Worm (Caenorhabditis elegans) whole organism, young adult: ENCODE data around the gene F07E5.7.

ENCODE experiments used
- B0336.3 ChIP-seq: fragments of 200-800 bp; sonication (Bioruptor generic); IDR thresholded peaks from 2 replicates; pipeline ENCODE4 v1.3.6; 2022; ENCODE audit warnings: missing genetic modification characterization, missing compliant biosample characterization
- F22D6.2 ChIP-seq: sonication (generic microtip); optimal IDR thresholded peaks from 2 replicates; lab custom pipeline; 2016; ENCODE audit warnings: mild to moderate bottlenecking, missing genetic modification characterization, missing compliant biosample characterization
- F33H1.4 ChIP-seq: fragments of 200-800 bp; sonication (Bioruptor generic); IDR thresholded peaks from 2 replicates; pipeline ENCODE4 v1.3.6; 2022; ENCODE audit warnings: missing genetic modification reagents, missing genetic modification characterization, missing compliant biosample characterization
- F37B4.10 ChIP-seq: fragments of 200-800 bp; sonication (Bioruptor generic); IDR thresholded peaks from 2 replicates; pipeline ENCODE4 v1.3.6; 2022; ENCODE audit warnings: missing genetic modification characterization, missing compliant biosample characterization
- F39B2.1 ChIP-seq: fragments of 200-800 bp; sonication (Bioruptor generic); IDR thresholded peaks from 2 replicates; pipeline ENCODE4 v1.3.6; 2022; ENCODE audit warnings: missing genetic modification reagents, missing genetic modification characterization, missing compliant biosample characterization
- F49E8.2 ChIP-seq: sonication (generic microtip); optimal IDR thresholded peaks from 3 replicates; lab custom pipeline; 2017; ENCODE audit warnings: missing genetic modification characterization, mild to moderate bottlenecking, missing compliant biosample characterization, antibody characterized with exemption, moderate library complexity; ENCODE audit not compliant: insufficient read depth
- F55B11.4 ChIP-seq: sonication (generic microtip); optimal IDR thresholded peaks from 2 replicates; lab custom pipeline; 2016; ENCODE audit warnings: missing compliant biosample characterization, missing genetic modification characterization, borderline replicate concordance; ENCODE audit not compliant: insufficient read depth
- F57A8.1 ChIP-seq: fragments of 200-800 bp; sonication (Bioruptor generic); optimal IDR thresholded peaks from 2 replicates; lab custom pipeline; 2018; ENCODE audit warnings: mild to moderate bottlenecking, missing genetic modification characterization, moderate library complexity, missing compliant biosample characterization
- T07F8.4 ChIP-seq: sonication (generic microtip); optimal IDR thresholded peaks from 2 replicates; lab custom pipeline; 2016; ENCODE audit warnings: mild to moderate bottlenecking, missing genetic modification characterization, moderate library complexity, missing compliant biosample characterization
- T26A5.8 ChIP-seq: sonication (generic microtip); optimal IDR thresholded peaks from 2 replicates; lab custom pipeline; 2016; ENCODE audit warnings: missing genetic modification characterization, missing compliant biosample characterization
- Y53G8AR.9 ChIP-seq: fragments of 200-800 bp; sonication (Bioruptor generic); conservative IDR thresholded peaks from 2 replicates; pipeline ENCODE4 v1.3.6; 2022; ENCODE audit warnings: missing genetic modification reagents, missing genetic modification characterization, missing compliant biosample characterization
- Y56A3A.18 ChIP-seq: fragments of 200-800 bp; sonication (Bioruptor generic); IDR thresholded peaks from 2 replicates; pipeline ENCODE4 v1.3.6; 2022; ENCODE audit warnings: missing genetic modification reagents, missing genetic modification characterization, missing compliant biosample characterization
- atf-7 ChIP-seq: sonication (generic microtip); optimal IDR thresholded peaks from 2 replicates; lab custom pipeline; 2017; ENCODE audit warnings: mild to moderate bottlenecking, missing genetic modification characterization, missing compliant biosample characterization
- athp-1 ChIP-seq: sonication (generic microtip); optimal IDR thresholded peaks from 2 replicates; lab custom pipeline; 2017; ENCODE audit warnings: mild to moderate bottlenecking, missing genetic modification characterization, missing compliant biosample characterization
- attf-5 ChIP-seq: fragments of 200-800 bp; sonication (Bioruptor generic); optimal IDR thresholded peaks from 2 replicates; lab custom pipeline; 2018; ENCODE audit warnings: mild to moderate bottlenecking, missing genetic modification characterization, missing compliant biosample characterization
- attf-6 ChIP-seq: fragments of 200-800 bp; sonication (Bioruptor generic); IDR thresholded peaks from 2 replicates; pipeline ENCODE4 v1.3.6; 2022; ENCODE audit warnings: missing genetic modification reagents, missing genetic modification characterization, missing compliant biosample characterization
- dox-1 ChIP-seq: fragments of 200-800 bp; sonication (Bioruptor generic); IDR thresholded peaks from 2 replicates; pipeline ENCODE4 v1.3.6; 2022; ENCODE audit warnings: missing genetic modification reagents, missing genetic modification characterization, missing compliant biosample characterization
- dpff-1 ChIP-seq: sonication (generic microtip); optimal IDR thresholded peaks from 2 replicates; lab custom pipeline; 2017; ENCODE audit warnings: mild to moderate bottlenecking, missing genetic modification characterization, missing compliant biosample characterization
- ekl-4 ChIP-seq: fragments of 200-800 bp; sonication (Bioruptor generic); IDR thresholded peaks from 2 replicates; pipeline ENCODE4 v1.3.6; 2022; ENCODE audit warnings: missing genetic modification reagents, missing genetic modification characterization, missing compliant biosample characterization
- fkh-3 ChIP-seq: sonication (generic microtip); optimal IDR thresholded peaks from 2 replicates; lab custom pipeline; 2016; ENCODE audit warnings: mild to moderate bottlenecking, missing genetic modification characterization, missing compliant biosample characterization
- gei-17 ChIP-seq: fragments of 200-800 bp; sonication (Bioruptor generic); optimal IDR thresholded peaks from 2 replicates; lab custom pipeline; 2018; ENCODE audit warnings: mild to moderate bottlenecking, missing genetic modification characterization, missing compliant biosample characterization
- hlh-26 ChIP-seq: fragments of 200-800 bp; sonication (Bioruptor generic); conservative IDR thresholded peaks from 2 replicates; pipeline ENCODE4 v1.3.6; 2022; ENCODE audit warnings: missing genetic modification reagents, missing genetic modification characterization, missing compliant biosample characterization
- hsf-1 ChIP-seq: fragments of 200-800 bp; sonication (Bioruptor generic); IDR thresholded peaks from 2 replicates; pipeline ENCODE4 v1.3.6; 2022; ENCODE audit warnings: missing genetic modification reagents, missing genetic modification characterization, missing compliant biosample characterization
- lin-40 ChIP-seq: sonication (generic microtip); optimal IDR thresholded peaks from 2 replicates; lab custom pipeline; 2016; ENCODE audit warnings: missing genetic modification characterization, mild to moderate bottlenecking, missing compliant biosample characterization, missing genotype, missing genetic modification reagents
- lir-1 ChIP-seq: fragments of 200-800 bp; sonication (Bioruptor generic); conservative IDR thresholded peaks from 2 replicates; pipeline ENCODE4 v1.3.6; 2022; ENCODE audit warnings: missing genetic modification reagents, missing genetic modification characterization, missing compliant biosample characterization
- lsl-1 ChIP-seq: fragments of 200-800 bp; sonication (Bioruptor generic); optimal IDR thresholded peaks from 2 replicates; lab custom pipeline; 2018; ENCODE audit warnings: mild to moderate bottlenecking, missing genetic modification characterization, moderate library complexity, missing compliant biosample characterization
- lsy-27 ChIP-seq: sonication (generic microtip); optimal IDR thresholded peaks from 2 replicates; lab custom pipeline; 2017; ENCODE audit warnings: missing genetic modification characterization, mild to moderate bottlenecking, missing compliant biosample characterization, antibody characterized with exemption, missing genotype, borderline replicate concordance; ENCODE audit not compliant: insufficient read depth
- mcd-1 ChIP-seq: fragments of 200-800 bp; sonication (Bioruptor generic); IDR thresholded peaks from 2 replicates; pipeline ENCODE4 v1.3.6; 2022; ENCODE audit warnings: missing genetic modification reagents, missing genetic modification characterization, missing compliant biosample characterization
- nhr-120 ChIP-seq: fragments of 200-800 bp; sonication (Bioruptor generic); IDR thresholded peaks from 2 replicates; pipeline ENCODE4 v1.3.6; 2022; ENCODE audit warnings: missing genetic modification characterization, missing compliant biosample characterization
- nhr-179 ChIP-seq: sonication (generic microtip); optimal IDR thresholded peaks from 2 replicates; lab custom pipeline; 2016; ENCODE audit warnings: mild to moderate bottlenecking, missing genetic modification characterization, missing compliant biosample characterization
- nhr-27 ChIP-seq: fragments of 200-800 bp; sonication (Bioruptor generic); optimal IDR thresholded peaks from 2 replicates; lab custom pipeline; 2018; ENCODE audit warnings: mild to moderate bottlenecking, missing genetic modification characterization, moderate library complexity, missing compliant biosample characterization
- nhr-80 ChIP-seq: sonication (generic microtip); optimal IDR thresholded peaks from 2 replicates; lab custom pipeline; 2016; ENCODE audit warnings: missing genetic modification characterization, missing compliant biosample characterization
- pbrm-1 ChIP-seq: fragments of 200-800 bp; sonication (Bioruptor generic); IDR thresholded peaks from 2 replicates; pipeline ENCODE4 v1.3.6; 2022; ENCODE audit warnings: missing genetic modification reagents, missing genetic modification characterization, missing compliant biosample characterization
- pha-4 ChIP-seq: fragments of 150-350 bp; sonication (generic microtip); optimal IDR thresholded peaks from 2 replicates; lab custom pipeline; 2014; ENCODE audit warnings: missing biosample characterization, missing genetic modification reagents, missing genetic modification characterization
- rpc-1 ChIP-seq, 2 experiments: fragments of 150-350 bp in 1 of 2; sonication (generic microtip) in 1 of 2; optimal IDR thresholded peaks; 2 replicates each; lab custom pipeline; 2014 to 2018; ENCODE audit warnings: missing biosample characterization in 1 of 2, missing genetic modification characterization in 1 of 2, missing genetic modification reagents in 1 of 2, missing genotype in 1 of 2
- sdz-38 ChIP-seq: sonication (generic microtip); optimal IDR thresholded peaks from 2 replicates; lab custom pipeline; 2016; ENCODE audit warnings: missing genotype, missing genetic modification characterization, missing compliant biosample characterization
- snpc-1.3 ChIP-seq: sonication (generic microtip); optimal IDR thresholded peaks from 2 replicates; lab custom pipeline; 2017; ENCODE audit warnings: missing genetic modification characterization, mild to moderate bottlenecking, missing compliant biosample characterization, antibody characterized with exemption, moderate library complexity, missing genotype, missing genetic modification reagents; ENCODE audit not compliant: insufficient read depth
- snpc-3.4 ChIP-seq: sonication (generic microtip); optimal IDR thresholded peaks from 2 replicates; lab custom pipeline; 2017; ENCODE audit warnings: missing genetic modification characterization, mild to moderate bottlenecking, missing compliant biosample characterization, antibody characterized with exemption, moderate library complexity, missing genotype, missing genetic modification reagents
- snpc-4 ChIP-seq, 5 experiments: fragments of 150-350 bp in 1 of 5; sonication (generic microtip) in 4 of 5; optimal IDR thresholded peaks; 2 replicates each; lab custom pipeline; 2014 to 2018; ENCODE audit warnings: missing genetic modification characterization in 5 of 5, missing biosample characterization in 3 of 5, antibody characterized with exemption in 2 of 5, mild to moderate bottlenecking in 2 of 5, missing compliant biosample characterization in 2 of 5, missing genotype in 2 of 5, moderate library complexity in 2 of 5, missing genetic modification reagents in 1 of 5
- sptf-2 ChIP-seq: fragments of 200-800 bp; sonication (Bioruptor generic); optimal IDR thresholded peaks from 2 replicates; lab custom pipeline; 2018; ENCODE audit warnings: mild to moderate bottlenecking, missing genetic modification characterization, missing compliant biosample characterization
- unc-130 ChIP-seq: sonication (generic microtip); optimal IDR thresholded peaks from 2 replicates; lab custom pipeline; 2016; ENCODE audit warnings: missing genetic modification reagents, missing genetic modification characterization, missing compliant biosample characterization
- zfh-2 ChIP-seq: fragments of 200-800 bp; sonication (Bioruptor generic); conservative IDR thresholded peaks from 2 replicates; pipeline ENCODE4 v1.3.6; 2022; ENCODE audit warnings: missing genetic modification reagents, missing genetic modification characterization, missing compliant biosample characterization
- ztf-22 ChIP-seq: fragments of 200-800 bp; sonication (Bioruptor generic); optimal IDR thresholded peaks from 2 replicates; lab custom pipeline; 2018; ENCODE audit warnings: mild to moderate bottlenecking, missing genetic modification characterization, moderate library complexity, missing compliant biosample characterization
- ztf-25 ChIP-seq: fragments of 200-800 bp; sonication (Bioruptor generic); IDR thresholded peaks from 2 replicates; pipeline ENCODE4 v1.3.6; 2022; ENCODE audit warnings: missing genetic modification reagents, missing genetic modification characterization, missing compliant biosample characterization
- ztf-28 ChIP-seq: fragments of 200-800 bp; sonication (Bioruptor generic); IDR thresholded peaks from 2 replicates; pipeline ENCODE4 v1.3.6; 2022; ENCODE audit warnings: missing genetic modification reagents, missing genetic modification characterization, missing compliant biosample characterization
- ztf-3 ChIP-seq: fragments of 200-800 bp; sonication (Bioruptor generic); optimal IDR thresholded peaks from 2 replicates; lab custom pipeline; 2018; ENCODE audit warnings: mild to moderate bottlenecking, missing genetic modification characterization, missing compliant biosample characterization

The F07E5.7 gene

ce11 chrII:2063989-2064388 lies 7.3 kb downstream of the F07E5.7 start, which contains the start of gene F07E5.13:
F07E5.13 (minus strand) TSS chrII:2064089.
- no peak for TF ChIP-seq Y56A3A.18
- TF ChIP-seq snpc-1.3 (tag; lab: Kevin White, UChicago): no peak
- no peak for TF ChIP-seq F33H1.4
- TF ChIP-seq nhr-120 (GFP tag; lab: Robert Waterston, UW): no peak
- TF ChIP-seq ztf-25 (GFP tag; lab: Robert Waterston, UW): no peak
- no peak for TF ChIP-seq F55B11.4 (tag; lab: Kevin White, UChicago)
- TF ChIP-seq F49E8.2 (tag; lab: Kevin White, UChicago): no peak
- TF ChIP-seq ekl-4 (GFP tag; lab: Robert Waterston, UW): no peak

- TF ChIP-seq ztf-28 (GFP tag; lab: Robert Waterston, UW) (no peak), athp-1 (tag; lab: Kevin White, UChicago) (peak; percentile 5), nhr-179 (tag; lab: Kevin White, UChicago) (no peak), F55B11.4 (tag; lab: Kevin White, UChicago) (no peak), snpc-3.4 (tag; lab: Kevin White, UChicago) (no peak), gei-17 (GFP tag; lab: Kevin White, UChicago) (no peak), F22D6.2 (tag; lab: Kevin White, UChicago) (no peak), attf-5 (peak; percentile 1), B0336.3 (GFP tag; lab: Robert Waterston, UW) (no peak), lir-1 (GFP tag; lab: Robert Waterston, UW) (no peak), snpc-4 (GFP tag; optimal IDR thresholded peaks at IDR 0.05; lab: Kevin White, UChicago) (no peak), snpc-4 (tag; optimal IDR thresholded peaks at IDR 0.05; lab: Kevin White, UChicago) (no peak), nhr-27 (tag; lab: Kevin White, UChicago) (no peak), unc-130 (GFP tag; lab: Kevin White, UChicago) (no peak), nhr-120 (GFP tag; lab: Robert Waterston, UW) (no peak), atf-7 (tag; lab: Kevin White, UChicago) (no peak), dox-1 (GFP tag; lab: Robert Waterston, UW) (peak; percentile 49; the same call in 1 of the 2 replicates), mcd-1 (peak; percentile 63), Y53G8AR.9 (GFP tag; lab: Robert Waterston, UW) (no peak), sptf-2 (GFP tag; lab: Kevin White, UChicago) (no peak), ztf-3 (GFP tag; lab: Kevin White, UChicago) (no peak), F57A8.1 (GFP tag; lab: Kevin White, UChicago) (no peak), sdz-38 (tag; lab: Kevin White, UChicago) (no peak), T07F8.4 (tag; lab: Kevin White, UChicago) (no peak), pbrm-1 (no peak), fkh-3 (tag; lab: Kevin White, UChicago) (no peak), F39B2.1 (GFP tag; lab: Robert Waterston, UW) (no peak), ztf-22 (GFP tag; lab: Kevin White, UChicago) (no peak), hsf-1 (GFP tag; lab: Robert Waterston, UW) (no peak), lsy-27 (tag; lab: Kevin White, UChicago) (no peak), T26A5.8 (tag; lab: Kevin White, UChicago) (no peak), lin-40 (tag; lab: Kevin White, UChicago) (no peak), dpff-1 (tag; lab: Kevin White, UChicago) (no peak), attf-6 (GFP tag; lab: Robert Waterston, UW) (no peak), lsl-1 (GFP tag; lab: Kevin White, UChicago) (peak; percentile 82), rpc-1 (optimal IDR thresholded peaks at IDR 0.05; lab: Kevin White, UChicago) (no peak), rpc-1 (tag; optimal IDR thresholded peaks at IDR 0.05; lab: Kevin White, UChicago) (no peak), F37B4.10 (GFP tag; lab: Robert Waterston, UW) (no peak), hlh-26 (GFP tag; lab: Robert Waterston, UW) (no peak), pha-4 (tag; lab: Kevin White, UChicago) (no peak), snpc-1.3 (tag; lab: Kevin White, UChicago) (no peak), zfh-2 (GFP tag; lab: Robert Waterston, UW) (no peak), nhr-80 (tag; lab: Kevin White, UChicago) (no peak)
These were observed 12.3 kb downstream of the F07E5.7 start, which contains the start of gene F07E5.5 for ce11 chrII:2058985-2059384. F07E5.5 (minus strand) TSS chrII:2059070.
